Worm (Caenorhabditis elegans) whole organism, young adult: Measurements from ENCODE around the gene dhc-3.

Experiments used
- B0019.2 ChIP-seq: fragments of 200-800 bp; sonication (Bioruptor generic); conservative IDR thresholded peaks from 2 replicates; pipeline ENCODE4 v1.3.6; 2022; ENCODE audit warnings: missing genetic modification reagents, missing genetic modification characterization, missing compliant biosample characterization
- B0035.1 ChIP-seq: sonication (generic microtip); optimal IDR thresholded peaks from 2 replicates; lab custom pipeline; 2016; ENCODE audit warnings: missing genetic modification characterization, mild to moderate bottlenecking, missing compliant biosample characterization, missing genotype, missing genetic modification reagents
- B0261.1 ChIP-seq: sonication (generic microtip); optimal IDR thresholded peaks from 2 replicates; lab custom pipeline; 2016; ENCODE audit warnings: mild to moderate bottlenecking, missing genetic modification characterization, moderate library complexity, missing compliant biosample characterization
- B0336.3 ChIP-seq: fragments of 200-800 bp; sonication (Bioruptor generic); IDR thresholded peaks from 2 replicates; pipeline ENCODE4 v1.3.6; 2022; ENCODE audit warnings: missing genetic modification characterization, missing compliant biosample characterization
- C06A6.2 ChIP-seq: fragments of 200-800 bp; sonication (Bioruptor generic); conservative IDR thresholded peaks from 2 replicates; pipeline ENCODE4 v1.3.6; 2022; ENCODE audit warnings: missing genetic modification characterization, missing compliant biosample characterization
- C17E4.6 ChIP-seq: fragments of 200-800 bp; sonication (Bioruptor generic); IDR thresholded peaks from 2 replicates; pipeline ENCODE4 v1.3.6; 2022; ENCODE audit warnings: missing genetic modification reagents, missing genetic modification characterization, missing compliant biosample characterization
- D2030.7 ChIP-seq: fragments of 200-800 bp; sonication (Bioruptor generic); IDR thresholded peaks from 2 replicates; pipeline ENCODE4 v1.3.6; 2022; ENCODE audit warnings: missing genetic modification reagents, missing genetic modification characterization, missing compliant biosample characterization
- F23B12.7 ChIP-seq: sonication (generic microtip); optimal IDR thresholded peaks from 2 replicates; lab custom pipeline; 2017; ENCODE audit warnings: missing genetic modification characterization, mild to moderate bottlenecking, missing compliant biosample characterization, antibody characterized with exemption, moderate library complexity; ENCODE audit not compliant: insufficient read depth
- F39B2.1 ChIP-seq: fragments of 200-800 bp; sonication (Bioruptor generic); IDR thresholded peaks from 2 replicates; pipeline ENCODE4 v1.3.6; 2022; ENCODE audit warnings: missing genetic modification reagents, missing genetic modification characterization, missing compliant biosample characterization
- T07F8.4 ChIP-seq: sonication (generic microtip); optimal IDR thresholded peaks from 2 replicates; lab custom pipeline; 2016; ENCODE audit warnings: mild to moderate bottlenecking, missing genetic modification characterization, moderate library complexity, missing compliant biosample characterization
- Y53G8AR.9 ChIP-seq: fragments of 200-800 bp; sonication (Bioruptor generic); conservative IDR thresholded peaks from 2 replicates; pipeline ENCODE4 v1.3.6; 2022; ENCODE audit warnings: missing genetic modification reagents, missing genetic modification characterization, missing compliant biosample characterization
- Y56A3A.18 ChIP-seq: fragments of 200-800 bp; sonication (Bioruptor generic); IDR thresholded peaks from 2 replicates; pipeline ENCODE4 v1.3.6; 2022; ENCODE audit warnings: missing genetic modification reagents, missing genetic modification characterization, missing compliant biosample characterization
- Y79H2A.3 ChIP-seq: fragments of 200-800 bp; sonication (Bioruptor generic); conservative IDR thresholded peaks from 2 replicates; pipeline ENCODE4 v1.3.6; 2022; ENCODE audit warnings: missing genetic modification reagents, missing genetic modification characterization, missing compliant biosample characterization
- Y95B8A.8 ChIP-seq: fragments of 200-800 bp; sonication (Bioruptor generic); IDR thresholded peaks from 2 replicates; pipeline ENCODE4 v1.3.6; 2022; ENCODE audit warnings: missing genetic modification reagents, missing genetic modification characterization, missing compliant biosample characterization
- akir-1 ChIP-seq: fragments of 200-800 bp; sonication (Bioruptor generic); optimal IDR thresholded peaks from 2 replicates; lab custom pipeline; 2018; ENCODE audit warnings: mild to moderate bottlenecking, missing genetic modification characterization, moderate library complexity, missing compliant biosample characterization
- aptf-2 ChIP-seq: fragments of 200-800 bp; sonication (Bioruptor generic); conservative IDR thresholded peaks from 2 replicates; pipeline ENCODE4 v1.3.6; 2022; ENCODE audit warnings: missing genetic modification reagents, missing genetic modification characterization, missing compliant biosample characterization
- athp-1 ChIP-seq: sonication (generic microtip); optimal IDR thresholded peaks from 2 replicates; lab custom pipeline; 2017; ENCODE audit warnings: mild to moderate bottlenecking, missing genetic modification characterization, missing compliant biosample characterization
- attf-3 ChIP-seq: fragments of 200-800 bp; sonication (Bioruptor generic); conservative IDR thresholded peaks from 2 replicates; pipeline ENCODE4 v1.3.6; 2022; ENCODE audit warnings: missing genetic modification reagents, missing genetic modification characterization, missing compliant biosample characterization
- ceh-40 ChIP-seq: fragments of 200-800 bp; sonication (Bioruptor generic); IDR thresholded peaks from 2 replicates; pipeline ENCODE4 v1.3.6; 2022; ENCODE audit warnings: missing genetic modification characterization, missing compliant biosample characterization
- egl-18 ChIP-seq: fragments of 200-800 bp; sonication (Bioruptor generic); IDR thresholded peaks from 2 replicates; pipeline ENCODE4 v1.3.6; 2022; ENCODE audit warnings: missing genetic modification reagents, missing genetic modification characterization, missing compliant biosample characterization
- egl-44 ChIP-seq: fragments of 200-800 bp; sonication (Bioruptor generic); IDR thresholded peaks from 2 replicates; pipeline ENCODE4 v1.3.6; 2022; ENCODE audit warnings: missing genetic modification reagents, missing genetic modification characterization, missing compliant biosample characterization
- fkh-3 ChIP-seq: sonication (generic microtip); optimal IDR thresholded peaks from 2 replicates; lab custom pipeline; 2016; ENCODE audit warnings: mild to moderate bottlenecking, missing genetic modification characterization, missing compliant biosample characterization
- hmg-20 ChIP-seq: fragments of 200-800 bp; sonication (Bioruptor generic); IDR thresholded peaks from 2 replicates; pipeline ENCODE4 v1.3.6; 2022; ENCODE audit warnings: missing genetic modification reagents, missing genetic modification characterization, missing compliant biosample characterization
- hrde-1 ChIP-seq: sonication (generic microtip); optimal IDR thresholded peaks from 2 replicates; lab custom pipeline; 2016; ENCODE audit warnings: missing genetic modification characterization, mild to moderate bottlenecking, missing compliant biosample characterization, moderate library complexity, missing genotype, missing genetic modification reagents, borderline replicate concordance
- let-526 ChIP-seq: fragments of 200-800 bp; sonication (Bioruptor generic); IDR thresholded peaks from 2 replicates; pipeline ENCODE4 v1.3.6; 2022; ENCODE audit warnings: missing genetic modification reagents, missing genetic modification characterization, missing compliant biosample characterization
- lin-54 ChIP-seq: fragments of 200-800 bp; sonication (Bioruptor generic); optimal IDR thresholded peaks from 2 replicates; lab custom pipeline; 2018; ENCODE audit warnings: mild to moderate bottlenecking, missing genetic modification characterization, missing compliant biosample characterization
- madf-10 ChIP-seq: sonication (generic microtip); optimal IDR thresholded peaks from 2 replicates; lab custom pipeline; 2016; ENCODE audit warnings: mild to moderate bottlenecking, missing genetic modification characterization, missing compliant biosample characterization
- mel-28 ChIP-seq: sonication (generic microtip); optimal IDR thresholded peaks from 2 replicates; lab custom pipeline; 2016; ENCODE audit warnings: borderline replicate concordance, mild to moderate bottlenecking, missing genetic modification characterization, missing compliant biosample characterization
- mes-4 ChIP-seq: sonication (generic microtip); optimal IDR thresholded peaks from 2 replicates; lab custom pipeline; 2016; ENCODE audit warnings: missing genotype, missing genetic modification characterization, missing compliant biosample characterization
- nfya-2 ChIP-seq: fragments of 200-800 bp; sonication (Bioruptor generic); IDR thresholded peaks from 2 replicates; pipeline ENCODE4 v1.3.6; 2022; ENCODE audit warnings: missing genetic modification reagents, missing genetic modification characterization, missing compliant biosample characterization
- nfyb-1 ChIP-seq: fragments of 200-800 bp; sonication (Bioruptor generic); IDR thresholded peaks from 2 replicates; pipeline ENCODE4 v1.3.6; 2022; ENCODE audit warnings: missing genetic modification reagents, missing genetic modification characterization, missing compliant biosample characterization
- nhr-27 ChIP-seq: fragments of 200-800 bp; sonication (Bioruptor generic); optimal IDR thresholded peaks from 2 replicates; lab custom pipeline; 2018; ENCODE audit warnings: mild to moderate bottlenecking, missing genetic modification characterization, moderate library complexity, missing compliant biosample characterization
- nhr-90 ChIP-seq: sonication (generic microtip); optimal IDR thresholded peaks from 2 replicates; lab custom pipeline; 2016; ENCODE audit warnings: missing genotype, mild to moderate bottlenecking, missing genetic modification characterization, missing compliant biosample characterization
- sea-2 ChIP-seq: fragments of 200-800 bp; sonication (Bioruptor generic); IDR thresholded peaks from 2 replicates; pipeline ENCODE4 v1.3.6; 2022; ENCODE audit warnings: missing genetic modification characterization, missing compliant biosample characterization
- sptf-2 ChIP-seq: fragments of 200-800 bp; sonication (Bioruptor generic); optimal IDR thresholded peaks from 2 replicates; lab custom pipeline; 2018; ENCODE audit warnings: mild to moderate bottlenecking, missing genetic modification characterization, missing compliant biosample characterization
- tbx-9 ChIP-seq: sonication (generic microtip); optimal IDR thresholded peaks from 2 replicates; lab custom pipeline; 2016; ENCODE audit warnings: borderline replicate concordance, missing genetic modification characterization, inconsistent platforms, missing compliant biosample characterization
- zfh-2 ChIP-seq: fragments of 200-800 bp; sonication (Bioruptor generic); conservative IDR thresholded peaks from 2 replicates; pipeline ENCODE4 v1.3.6; 2022; ENCODE audit warnings: missing genetic modification reagents, missing genetic modification characterization, missing compliant biosample characterization
- ztf-25 ChIP-seq: fragments of 200-800 bp; sonication (Bioruptor generic); IDR thresholded peaks from 2 replicates; pipeline ENCODE4 v1.3.6; 2022; ENCODE audit warnings: missing genetic modification reagents, missing genetic modification characterization, missing compliant biosample characterization
- ztf-26 ChIP-seq: sonication (generic microtip); optimal IDR thresholded peaks from 2 replicates; lab custom pipeline; 2017; ENCODE audit warnings: missing genetic modification characterization, missing compliant biosample characterization

Gene dhc-3

DNA sequence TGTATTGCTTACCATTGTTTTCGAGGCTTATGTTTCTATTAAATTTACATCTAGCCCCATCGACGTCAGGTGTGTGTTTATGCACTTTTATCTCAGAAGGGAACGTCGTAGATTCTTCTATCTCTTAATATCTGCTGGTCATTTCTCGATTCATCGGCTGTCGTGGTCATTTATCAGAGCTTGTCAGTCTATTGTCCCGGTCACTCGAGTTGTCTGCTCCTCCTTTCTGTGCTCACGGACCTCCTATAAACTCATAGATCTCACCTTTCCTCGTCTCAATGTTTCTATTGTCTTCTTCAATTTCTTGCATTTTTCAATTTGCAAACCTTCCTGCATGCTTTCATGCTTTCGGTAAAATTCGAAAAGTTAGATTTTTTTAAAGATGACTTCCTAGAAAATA lies 15.4 kb downstream of the dhc-3 start:
- no peak for TF ChIP-seq attf-3 (GFP tag; lab: Robert Waterston, UW)
- no peak for TF ChIP-seq sea-2 (GFP tag; lab: Robert Waterston, UW)
- no peak for TF ChIP-seq egl-44 (GFP tag; lab: Robert Waterston, UW)
- TF ChIP-seq T07F8.4 (tag; lab: Kevin White, UChicago): no peak
- no peak for TF ChIP-seq hrde-1
- TF ChIP-seq sptf-2 (GFP tag; lab: Kevin White, UChicago): no peak
- TF ChIP-seq egl-18 (GFP tag; lab: Robert Waterston, UW): no peak
- TF ChIP-seq B0261.1 (tag; lab: Kevin White, UChicago): no peak
- TF ChIP-seq lin-54 (GFP tag; lab: Kevin White, UChicago): no peak

DNA sequence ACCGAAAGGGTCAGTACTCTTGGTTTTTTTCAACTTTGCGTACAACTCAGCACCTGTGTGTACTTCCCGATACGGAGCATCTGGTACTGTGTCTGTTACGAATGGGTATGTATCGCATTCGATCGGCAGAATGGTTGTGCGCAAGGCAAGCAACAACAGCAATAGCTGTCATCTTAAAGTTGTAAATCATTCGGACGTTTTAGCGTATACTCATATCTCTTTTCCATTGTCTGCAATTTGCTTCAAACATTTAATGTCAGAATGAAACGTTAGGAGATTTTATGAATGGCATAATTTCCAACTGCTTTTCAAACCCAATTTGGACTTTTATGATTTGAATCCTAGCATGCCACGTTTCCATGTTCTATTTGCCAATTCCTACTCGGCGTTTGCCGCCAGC lies 18.3 kb downstream of the dhc-3 start:
- TF ChIP-seq F23B12.7 (tag; lab: Kevin White, UChicago) (no peak), akir-1 (no peak), nfya-2 (GFP tag; lab: Robert Waterston, UW) (no peak), mel-28 (tag; lab: Kevin White, UChicago) (no peak), tbx-9 (tag; lab: Kevin White, UChicago) (no peak), mes-4 (tag; lab: Kevin White, UChicago) (no peak), Y56A3A.18 (no peak), B0035.1 (tag; lab: Kevin White, UChicago) (no peak), nfyb-1 (GFP tag; lab: Robert Waterston, UW) (no peak), athp-1 (tag; lab: Kevin White, UChicago) (no peak), B0019.2 (GFP tag; lab: Robert Waterston, UW) (no peak), fkh-3 (tag; lab: Kevin White, UChicago) (no peak), ztf-25 (GFP tag; lab: Robert Waterston, UW) (no peak), aptf-2 (GFP tag; lab: Robert Waterston, UW) (no peak), Y79H2A.3 (GFP tag; lab: Robert Waterston, UW) (no peak), ztf-26 (no peak), zfh-2 (no peak), C17E4.6 (no peak)

- TF ChIP-seq nfyb-1 (GFP tag; lab: Robert Waterston, UW): no peak
- no peak for TF ChIP-seq Y95B8A.8 (GFP tag; lab: Robert Waterston, UW)
- TF ChIP-seq B0336.3 (GFP tag; lab: Robert Waterston, UW): no peak
- no peak for TF ChIP-seq Y53G8AR.9
- no peak for TF ChIP-seq C06A6.2 (GFP tag; lab: Robert Waterston, UW)
- TF ChIP-seq zfh-2: no peak
- no peak for TF ChIP-seq let-526 (GFP tag; lab: Robert Waterston, UW)
- TF ChIP-seq madf-10 (tag; lab: Kevin White, UChicago): no peak
- TF ChIP-seq D2030.7 (GFP tag; lab: Robert Waterston, UW): no peak
- TF ChIP-seq F39B2.1: no peak
- no peak for TF ChIP-seq nhr-90
- TF ChIP-seq hmg-20 (GFP tag; lab: Robert Waterston, UW): no peak
- TF ChIP-seq ceh-40 (GFP tag; lab: Robert Waterston, UW): no peak
- no peak for TF ChIP-seq nhr-27
These were observed 22.3 kb downstream of the dhc-3 start for ce11 chrV:13161052-13161451.
